Worm (Caenorhabditis elegans): ENCODE results near the gene K01B6.3.

- no peak for TF ChIP-seq snpc-4 (tag; optimal IDR thresholded peaks at IDR 0.05)
- no peak for TF ChIP-seq zag-1 (tag; optimal IDR thresholded peaks at IDR 0.05)
- no peak for TF ChIP-seq ceh-82 (tag; optimal IDR thresholded peaks at IDR 0.05)
- TF ChIP-seq ztf-4 (tag; optimal IDR thresholded peaks at IDR 0.05), result no peak
- TF ChIP-seq ama-1 (optimal IDR thresholded peaks at IDR 0.05), result no peak
- TF ChIP-seq nhr-11 (tag; optimal IDR thresholded peaks at IDR 0.05), result no peak
- no peak for TF ChIP-seq nhr-77 (tag; optimal IDR thresholded peaks at IDR 0.05)
- TF ChIP-seq mbf-1 (tag; optimal IDR thresholded peaks at IDR 0.05), result no peak
- TF ChIP-seq unc-39 (tag; optimal IDR thresholded peaks at IDR 0.05), result no peak
Observed at ce11 chrIII:9269012-9269471, 31.0 kb upstream of the K01B6.3 start, which contains the start of gene clip-1.
